Fruit fly (Drosophila melanogaster) whole organism, embryonic: Measurements from ENCODE around the gene sv.

Experiments
- Atf6 ChIP-seq: fragments of 200-800 bp; sonication (Bioruptor generic); IDR thresholded peaks from 2 replicates; pipeline ENCODE4 v1.3.6; 2022; ENCODE audit warnings: missing biosample characterization, missing genetic modification characterization
- Blimp-1 ChIP-seq: fragments of 200-800 bp; sonication (Bioruptor generic); optimal IDR thresholded peaks from 3 replicates; lab custom pipeline; 2018; ENCODE audit warnings: missing biosample characterization, missing genetic modification characterization, mild to moderate bottlenecking, moderate library complexity, missing genetic modification reagents
- CG11093 ChIP-seq: fragments of 200-800 bp; sonication (Bioruptor generic); IDR thresholded peaks from 3 replicates; pipeline ENCODE4 v1.3.6; 2022; ENCODE audit warnings: missing biosample characterization, missing genetic modification characterization
- CG12391 ChIP-seq: fragments of 200-800 bp; sonication (Bioruptor generic); optimal IDR thresholded peaks from 3 replicates; lab custom pipeline; 2018; ENCODE audit warnings: missing biosample characterization, mild to moderate bottlenecking, missing genetic modification characterization, moderate library complexity
- CG12659 ChIP-seq: fragments of 200-800 bp; sonication (Bioruptor generic); optimal IDR thresholded peaks from 3 replicates; lab custom pipeline; 2017; ENCODE audit warnings: mild to moderate bottlenecking, missing biosample characterization, missing genetic modification reagents, missing genetic modification characterization
- CG13424 ChIP-seq: fragments of 200-800 bp; sonication (Bioruptor generic); optimal IDR thresholded peaks from 2 replicates; lab custom pipeline; 2019; ENCODE audit warnings: missing biosample characterization, mild to moderate bottlenecking, missing genetic modification characterization, moderate library complexity
- CG14710 ChIP-seq: fragments of 200-800 bp; sonication (Bioruptor generic); optimal IDR thresholded peaks from 3 replicates; lab custom pipeline; 2019; ENCODE audit warnings: missing biosample characterization, mild to moderate bottlenecking, missing genetic modification characterization, moderate library complexity
- CG14965 ChIP-seq: fragments of 200-800 bp; sonication (Bioruptor generic); optimal IDR thresholded peaks from 2 replicates; lab custom pipeline; 2016; ENCODE audit warnings: missing biosample characterization, missing genetic modification characterization, borderline replicate concordance
- CG15269 ChIP-seq: fragments of 200-800 bp; sonication (Bioruptor generic); optimal IDR thresholded peaks from 2 replicates; lab custom pipeline; 2018; ENCODE audit warnings: missing biosample characterization, mild to moderate bottlenecking, missing genetic modification characterization, moderate library complexity
- CG15601 ChIP-seq: fragments of 200-800 bp; sonication (Bioruptor generic); optimal IDR thresholded peaks from 3 replicates; lab custom pipeline; 2019; ENCODE audit warnings: missing biosample characterization, mild to moderate bottlenecking, missing genetic modification characterization, moderate library complexity
- CG16815 ChIP-seq: fragments of 200-800 bp; sonication (Bioruptor generic); optimal IDR thresholded peaks from 3 replicates; lab custom pipeline; 2017; ENCODE audit warnings: missing biosample characterization, mild to moderate bottlenecking, missing genetic modification characterization
- CG16863 ChIP-seq: fragments of 200-800 bp; sonication (Bioruptor generic); optimal IDR thresholded peaks from 3 replicates; lab custom pipeline; 2016; ENCODE audit warnings: missing biosample characterization, missing genetic modification characterization
- CG17359 ChIP-seq: fragments of 200-800 bp; sonication (Bioruptor generic); optimal IDR thresholded peaks from 3 replicates; lab custom pipeline; 2018; ENCODE audit warnings: missing biosample characterization, mild to moderate bottlenecking, missing genetic modification characterization, moderate library complexity
- CG17829 ChIP-seq: fragments of 200-800 bp; optimal IDR thresholded peaks from 2 replicates; lab custom pipeline; 2019; ENCODE audit warnings: missing biosample characterization, mild to moderate bottlenecking, missing genetic modification characterization, moderate library complexity
- CG2712 ChIP-seq: fragments of 200-800 bp; optimal IDR thresholded peaks from 3 replicates; lab custom pipeline; 2019; ENCODE audit warnings: missing biosample characterization, mild to moderate bottlenecking, missing genetic modification characterization, moderate library complexity
- CG32767 ChIP-seq: fragments of 200-800 bp; sonication (Bioruptor generic); IDR thresholded peaks from 2 replicates; pipeline ENCODE4 v1.3.6; 2022; ENCODE audit warnings: missing biosample characterization, missing genetic modification characterization
- CG4328 ChIP-seq: fragments of 200-800 bp; sonication (Bioruptor generic); optimal IDR thresholded peaks from 3 replicates; lab custom pipeline; 2017; ENCODE audit warnings: missing biosample characterization, missing genetic modification reagents, missing genetic modification characterization
- CG4707 ChIP-seq: fragments of 200-800 bp; sonication (Bioruptor generic); optimal IDR thresholded peaks from 2 replicates; lab custom pipeline; 2018; ENCODE audit warnings: missing biosample characterization, mild to moderate bottlenecking, missing genetic modification characterization, moderate library complexity
- CG5245 ChIP-seq: fragments of 200-800 bp; sonication (Bioruptor generic); optimal IDR thresholded peaks from 3 replicates; lab custom pipeline; 2016; ENCODE audit warnings: missing biosample characterization, missing genetic modification characterization
- CG7372 ChIP-seq: fragments of 200-800 bp; sonication (Bioruptor generic); IDR thresholded peaks from 2 replicates; pipeline ENCODE4 v1.3.6; 2022; ENCODE audit warnings: missing biosample characterization, missing genetic modification characterization
- CG7745 ChIP-seq: fragments of 200-800 bp; sonication (Bioruptor generic); optimal IDR thresholded peaks from 2 replicates; lab custom pipeline; 2018; ENCODE audit warnings: missing biosample characterization, mild to moderate bottlenecking, missing genetic modification characterization, moderate library complexity
- CG8388 ChIP-seq: fragments of 200-800 bp; sonication (Bioruptor generic); optimal IDR thresholded peaks from 2 replicates; lab custom pipeline; 2019; ENCODE audit warnings: missing biosample characterization, mild to moderate bottlenecking, missing genetic modification characterization, moderate library complexity
- Dad ChIP-seq: fragments of 200-800 bp; sonication (Bioruptor generic); optimal IDR thresholded peaks from 3 replicates; lab custom pipeline; 2016; ENCODE audit warnings: missing biosample characterization, missing genetic modification characterization
- Ets97D ChIP-seq: fragments of 200-800 bp; sonication (Bioruptor generic); optimal IDR thresholded peaks from 3 replicates; lab custom pipeline; 2016; ENCODE audit warnings: missing biosample characterization, missing genetic modification characterization
- Fer2 ChIP-seq: fragments of 200-800 bp; sonication (Bioruptor generic); optimal IDR thresholded peaks from 2 replicates; lab custom pipeline; 2018; ENCODE audit warnings: missing biosample characterization, mild to moderate bottlenecking, missing genetic modification characterization, moderate library complexity
- Fer3 ChIP-seq: fragments of 200-800 bp; sonication (Bioruptor generic); optimal IDR thresholded peaks from 2 replicates; lab custom pipeline; 2018; ENCODE audit warnings: missing biosample characterization, mild to moderate bottlenecking, missing genetic modification characterization, moderate library complexity
- H15 ChIP-seq: fragments of 200-800 bp; sonication (Bioruptor generic); IDR thresholded peaks from 3 replicates; pipeline ENCODE4 v1.3.6; 2022; ENCODE audit warnings: missing biosample characterization, missing genetic modification characterization
- Oaz ChIP-seq: fragments of 200-800 bp; sonication (Bioruptor generic); IDR thresholded peaks from 2 replicates; pipeline ENCODE4 v1.3.6; 2022; ENCODE audit warnings: missing biosample characterization, missing genetic modification characterization
- Xbp1 ChIP-seq: fragments of 200-800 bp; sonication (Bioruptor generic); optimal IDR thresholded peaks from 3 replicates; lab custom pipeline; 2016; ENCODE audit warnings: missing biosample characterization, mild to moderate bottlenecking, missing genetic modification characterization
- ara ChIP-seq: fragments of 200-800 bp; sonication (Bioruptor generic); IDR thresholded peaks from 2 replicates; pipeline ENCODE4 v1.3.6; 2022; ENCODE audit warnings: missing biosample characterization, missing genetic modification characterization
- az2 ChIP-seq: fragments of 200-800 bp; sonication (Bioruptor generic); optimal IDR thresholded peaks from 3 replicates; lab custom pipeline; 2016; ENCODE audit warnings: missing biosample characterization, missing genetic modification characterization
- bbx ChIP-seq: fragments of 200-800 bp; sonication (Bioruptor generic); IDR thresholded peaks from 2 replicates; pipeline ENCODE4 v1.3.6; 2022; ENCODE audit warnings: missing biosample characterization, missing genetic modification characterization; ENCODE audit not compliant: partially characterized antibody
- bcd ChIP-seq: fragments of 200-800 bp; sonication (Bioruptor generic); optimal IDR thresholded peaks from 2 replicates; lab custom pipeline; 2017; ENCODE audit warnings: missing biosample characterization, mild to moderate bottlenecking, missing genetic modification characterization
- bsh ChIP-seq, 2 experiments: fragments of 200-800 bp; sonication (Bioruptor generic); optimal IDR thresholded peaks; 2 replicates each; lab custom pipeline; 2017 to 2018; ENCODE audit warnings: mild to moderate bottlenecking in 2 of 2, missing biosample characterization in 2 of 2, missing genetic modification characterization in 2 of 2, moderate library complexity in 1 of 2
- dati ChIP-seq: fragments of 200-800 bp; sonication (Bioruptor generic); IDR thresholded peaks from 2 replicates; pipeline ENCODE4 v1.3.6; 2022; ENCODE audit warnings: missing biosample characterization, missing genetic modification characterization
- dysf ChIP-seq: fragments of 200-800 bp; sonication (Bioruptor generic); IDR thresholded peaks from 3 replicates; pipeline ENCODE4 v1.3.6; 2022; ENCODE audit warnings: missing biosample characterization, missing genetic modification characterization
- fd102C ChIP-seq: fragments of 200-800 bp; sonication (Bioruptor generic); optimal IDR thresholded peaks from 2 replicates; lab custom pipeline; 2018; ENCODE audit warnings: missing biosample characterization, mild to moderate bottlenecking, missing genetic modification characterization, moderate library complexity
- her ChIP-seq: fragments of 200-800 bp; sonication (Bioruptor generic); optimal IDR thresholded peaks from 2 replicates; lab custom pipeline; 2016; ENCODE audit warnings: missing biosample characterization, missing genetic modification characterization
- hkb ChIP-seq, 2 experiments: fragments of 200-800 bp in 1 of 2; fragments of >200 bp in 1 of 2; sonication (Bioruptor generic) in 1 of 2; IDR thresholded peaks in 1 of 2; optimal IDR thresholded peaks in 1 of 2; 2 replicates each; pipeline versions ENCODE4 v1.3.6 to Lab custom; 2017 to 2022; ENCODE audit warnings: missing biosample characterization in 1 of 2, missing genetic modification characterization in 1 of 2
- insv ChIP-seq, 2 experiments: fragments of 200-800 bp; sonication (Bioruptor generic); optimal IDR thresholded peaks; 3 replicates each; lab custom pipeline; 2016 to 2018; ENCODE audit warnings: missing biosample characterization in 2 of 2, missing genetic modification characterization in 2 of 2
- luna ChIP-seq: fragments of 200-800 bp; sonication (Bioruptor generic); optimal IDR thresholded peaks from 2 replicates; lab custom pipeline; 2016; ENCODE audit warnings: missing biosample characterization, missing genetic modification characterization
- sc ChIP-seq, 3 experiments: fragments of >200 bp in 2 of 3; fragments of 200-800 bp in 1 of 3; sonication (Bioruptor generic) in 1 of 3; optimal IDR thresholded peaks; 2 replicates in 2 of 3; 3 replicates in 1 of 3; lab custom pipeline; 2017; ENCODE audit warnings: mild to moderate bottlenecking in 1 of 3, missing biosample characterization in 1 of 3, missing genetic modification characterization in 1 of 3, missing genetic modification reagents in 1 of 3
- sens ChIP-seq: fragments of 200-800 bp; sonication (Bioruptor generic); peaks from one replicate; lab custom pipeline; 2016; ENCODE audit warnings: missing biosample characterization, missing genetic modification characterization
- stc ChIP-seq: fragments of 200-800 bp; sonication (Bioruptor generic); IDR thresholded peaks from 2 replicates; pipeline ENCODE4 v1.3.6; 2022; ENCODE audit warnings: missing biosample characterization, missing genetic modification characterization
- z ChIP-seq: fragments of 200-800 bp; sonication (Bioruptor generic); IDR thresholded peaks from 3 replicates; pipeline ENCODE4 v1.3.6; 2022; ENCODE audit warnings: missing biosample characterization, missing genetic modification characterization
- zfh1 ChIP-seq: fragments of 200-800 bp; sonication (Bioruptor generic); IDR thresholded peaks from 3 replicates; pipeline ENCODE4 v1.3.6; 2022; ENCODE audit warnings: missing biosample characterization, missing genetic modification characterization

sv gene

DNA sequence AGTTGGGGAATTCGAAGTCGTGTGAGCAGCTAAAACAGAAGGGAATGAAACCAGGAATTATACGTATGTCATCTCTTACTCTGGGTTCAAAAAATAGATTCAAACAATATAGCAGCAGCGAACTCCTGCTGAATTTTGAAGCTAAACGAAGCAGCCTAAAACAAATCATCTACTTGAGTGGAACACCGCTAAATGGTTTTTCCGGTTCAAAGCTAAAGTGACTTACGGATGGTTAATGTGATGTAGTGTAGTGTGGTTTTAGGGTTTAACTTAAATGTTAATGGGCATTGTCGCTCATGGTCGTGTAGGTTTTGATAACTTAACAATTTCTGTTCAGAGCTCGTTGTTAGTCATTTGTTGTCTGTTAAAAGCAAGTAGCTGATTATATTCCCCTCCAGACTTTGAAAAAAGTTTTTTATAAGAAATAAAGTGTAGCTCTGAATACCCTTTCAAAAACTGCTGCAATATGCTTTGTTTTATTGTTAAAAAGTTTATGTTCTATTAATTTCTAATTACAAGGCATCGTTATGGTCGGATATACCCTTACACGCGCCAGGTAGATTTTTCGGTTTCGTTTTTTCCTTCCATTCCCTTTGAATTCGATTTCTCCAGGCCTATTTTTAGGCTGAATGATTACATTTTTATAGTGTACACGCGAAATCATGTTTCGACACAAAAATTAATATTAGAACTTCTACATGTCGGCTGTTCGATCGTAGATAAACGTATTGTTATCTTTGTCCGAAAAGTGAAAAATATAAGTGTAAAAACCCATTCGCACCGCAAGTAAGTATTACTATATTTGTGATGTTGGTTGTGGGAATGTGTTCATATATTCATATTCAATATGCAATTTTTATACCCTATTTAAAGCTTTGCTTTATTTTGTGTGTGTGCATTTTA is 24.5 kb downstream of the sv start (continued):
- TF ChIP-seq CG12659 (peak; percentile 94), z (GFP tag; lab: Robert Waterston, UW) (no peak), CG16815 (GFP tag; lab: Kevin White, UChicago) (peak; percentile 89), dati (GFP tag; lab: Robert Waterston, UW) (no peak; the same call in 1 of the 2 replicates), bcd (GFP tag; lab: Kevin White, UChicago) (peak; percentile 73), CG4707 (GFP tag; lab: Kevin White, UChicago) (peak; percentile 82), CG5245 (peak; percentile 88), CG11093 (GFP tag; lab: Robert Waterston, UW) (no peak; the same call in 2 of the 3 replicates), CG8388 (GFP tag; lab: Kevin White, UChicago) (peak; percentile 95), luna (GFP tag; lab: Kevin White, UChicago) (peak; percentile 81), H15 (no peak), ara (GFP tag; lab: Robert Waterston, UW) (no peak), Oaz (GFP tag; lab: Robert Waterston, UW) (no peak), CG14965 (GFP tag; lab: Kevin White, UChicago) (peak; percentile 61), sc (optimal IDR thresholded peaks at IDR 0.05; lab: Kevin White, UChicago) (no peak), sc (GFP tag; optimal IDR thresholded peaks at IDR 0.05; lab: Kevin White, UChicago) (peak; percentile 82), CG12391 (tag; lab: Kevin White, UChicago) (peak; percentile 96), CG4328 (GFP tag; lab: Kevin White, UChicago) (no peak), her (GFP tag; lab: Kevin White, UChicago) (peak; percentile 79), CG32767 (GFP tag; lab: Robert Waterston, UW) (no peak; the same call in 1 of the 2 replicates), az2 (GFP tag; lab: Kevin White, UChicago) (peak; percentile 95), CG15601 (peak; percentile 89), dysf (GFP tag; lab: Robert Waterston, UW) (no peak; the same call in 2 of the 3 replicates), hkb (optimal IDR thresholded peaks at IDR 0.05; lab: Kevin White, UChicago) (no peak), hkb (GFP tag; IDR thresholded peaks at IDR 0.05; lab: Robert Waterston, UW) (peak; percentile 94), zfh1 (GFP tag; lab: Robert Waterston, UW) (no peak; the same call in 2 of the 3 replicates), sens (GFP tag; lab: Kevin White, UChicago) (peak; percentile 99), Ets97D (peak; percentile 98), CG17829 (tag; lab: Kevin White, UChicago) (peak; percentile 97), Xbp1 (peak; percentile 96), fd102C (GFP tag; lab: Kevin White, UChicago) (peak; percentile 61), Atf6 (peak; percentile 95), CG15269 (tag; lab: Kevin White, UChicago) (no peak), Dad (GFP tag; lab: Kevin White, UChicago) (peak; percentile 93), Fer2 (tag; lab: Kevin White, UChicago) (peak; percentile 60), CG7745 (tag; lab: Kevin White, UChicago) (peak; percentile 35), CG16863 (peak; percentile 92), stc (GFP tag; lab: Robert Waterston, UW) (peak; percentile 96; the same call in 1 of the 2 replicates), Fer3 (tag; lab: Kevin White, UChicago) (peak; percentile 89), CG14710 (peak; percentile 91), Blimp-1 (GFP tag; lab: Kevin White, UChicago) (no peak), CG13424 (peak; percentile 92), CG17359 (peak; percentile 94), bbx (GFP tag; lab: Robert Waterston, UW) (no peak; the same call in 1 of the 2 replicates), CG7372 (peak; percentile 86), insv (GFP tag; optimal IDR thresholded peaks at IDR 0.05; lab: Kevin White, UChicago) (peak in 1 of 2 experiments; percentile 73), bsh (GFP tag; optimal IDR thresholded peaks at IDR 0.05; lab: Kevin White, UChicago) (peak; percentile 89 to 96), CG2712 (peak; percentile 98)
